Fruit fly (Drosophila melanogaster) S2 (cell line): Measurements from ENCODE around the gene CG14984.

ENCODE experiments used
- CG8478 ChIP-seq: fragments of >200 bp; optimal IDR thresholded peaks from 2 replicates; lab custom pipeline; 2018
- CTCF ChIP-seq, 2 experiments: fragments of >200 bp; optimal IDR thresholded peaks; 2 replicates each; lab custom pipeline; 2018

DNA sequence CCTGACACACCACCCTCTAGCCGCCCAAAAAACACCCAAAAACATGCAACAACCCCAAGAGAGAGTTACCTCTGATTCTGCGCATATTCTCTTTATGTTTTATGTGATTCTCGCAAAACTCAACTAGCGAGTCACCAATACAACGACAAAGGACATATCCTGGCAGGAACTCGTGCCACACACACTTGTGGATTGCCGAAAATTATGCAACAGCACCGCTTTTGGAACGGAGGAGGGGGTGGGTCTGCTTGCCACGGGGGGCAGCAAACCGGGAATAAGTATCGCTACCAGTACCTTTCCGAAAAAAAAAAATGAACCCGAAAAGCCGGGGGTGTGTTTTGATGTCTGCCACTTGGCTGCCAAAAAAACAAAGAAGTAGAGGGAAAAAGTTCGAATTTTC is 12.8 kb upstream of the CG14984 start:
- TF ChIP-seq CTCF (optimal IDR thresholded peaks at IDR 0.05; lab: Kevin White, UChicago) (no peak), CG8478 (lab: Kevin White, UChicago) (no peak)
